Worm (Caenorhabditis elegans): Measurements from ENCODE around the gene col-71.

DNA sequence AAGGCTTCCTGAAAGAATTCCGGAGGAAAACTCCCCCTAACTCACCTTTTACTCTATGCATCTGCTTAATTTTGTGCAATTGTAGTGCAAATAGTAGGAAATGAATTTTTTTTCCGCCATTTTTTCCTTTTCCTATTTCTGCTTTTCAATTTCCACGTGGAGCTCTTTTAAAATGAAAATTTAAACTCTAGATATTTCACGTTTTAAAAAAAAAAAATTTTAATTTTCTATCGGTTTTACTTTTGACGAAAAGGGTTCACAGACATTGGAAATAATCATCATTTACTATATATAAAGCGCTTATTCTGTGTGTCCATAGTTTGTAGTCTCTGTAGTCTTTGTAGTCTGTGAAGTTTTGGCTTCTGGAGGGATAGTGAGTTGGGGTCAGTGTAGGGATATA, 20.8 kb downstream of the col-71 start, which contains the start of gene Y49F6B.8:
- no peak for TF ChIP-seq ets-7 (tag; optimal IDR thresholded peaks at IDR 0.05)
- no peak for TF ChIP-seq flt-1 (GFP tag; IDR thresholded peaks at IDR 0.05)
- no peak for TF ChIP-seq F13C5.2 (tag; optimal IDR thresholded peaks at IDR 0.05)
- no peak for TF ChIP-seq ceh-13 (GFP tag; optimal IDR thresholded peaks at IDR 0.05)

Data from whole organism, early embryonic.